Worm (Caenorhabditis elegans): Measurements from ENCODE around the gene Y75B8A.18.

DNA sequence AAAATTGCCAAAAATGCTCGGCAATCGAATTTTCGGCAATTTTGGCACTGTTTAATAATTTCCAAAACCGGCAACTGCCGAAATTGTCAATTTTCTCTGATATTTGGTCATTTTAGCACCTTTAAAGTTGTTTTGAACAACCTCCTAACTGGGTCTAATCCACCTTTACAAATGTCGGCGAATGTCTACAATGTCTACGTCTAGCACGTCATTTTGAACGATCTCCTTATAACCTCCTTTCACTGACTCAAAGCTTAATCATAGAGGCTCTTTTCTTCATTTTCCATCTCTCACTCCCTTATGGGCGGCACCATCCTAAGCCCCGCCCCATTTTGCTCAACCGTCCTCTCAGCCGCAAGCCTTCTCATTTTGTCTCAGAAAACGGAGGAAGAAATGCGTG, 31.8 kb downstream of the Y75B8A.18 start, which contains the start of gene Y75B8A.44:
- no peak for TF ChIP-seq tbx-37 (GFP tag; conservative IDR thresholded peaks at IDR 0.05)
- TF ChIP-seq ama-1 (optimal IDR thresholded peaks at IDR 0.05) = no peak
- TF ChIP-seq tbx-11 (GFP tag; IDR thresholded peaks at IDR 0.05) = no peak
- TF ChIP-seq ets-7 (tag; optimal IDR thresholded peaks at IDR 0.05) = no peak
- TF ChIP-seq F13C5.2 (tag; optimal IDR thresholded peaks at IDR 0.05) = no peak

All from whole organism, early embryonic.